Fruit fly (Drosophila melanogaster) whole organism, embryonic: ENCODE data around the gene Cont.

ENCODE experiments used
- B-H2 ChIP-seq: fragments of 200-800 bp; sonication (Bioruptor generic); optimal IDR thresholded peaks from 2 replicates; lab custom pipeline; 2018; ENCODE audit warnings: missing biosample characterization, mild to moderate bottlenecking, missing genetic modification characterization
- C15 ChIP-seq: fragments of 200-800 bp; sonication (Bioruptor generic); IDR thresholded peaks from 3 replicates; pipeline ENCODE4 v1.3.6; 2022; ENCODE audit warnings: missing biosample characterization, missing genetic modification characterization
- CG10321 ChIP-seq: fragments of 200-800 bp; sonication (Bioruptor generic); IDR thresholded peaks from 2 replicates; pipeline ENCODE4 v1.3.6; 2022; ENCODE audit warnings: missing biosample characterization, missing genetic modification characterization
- CG10654 ChIP-seq: fragments of 200-800 bp; sonication (Bioruptor generic); optimal IDR thresholded peaks from 2 replicates; lab custom pipeline; 2016; ENCODE audit warnings: missing biosample characterization, missing genetic modification characterization
- CG11560 ChIP-seq: fragments of 200-800 bp; sonication (Bioruptor generic); IDR thresholded peaks from 3 replicates; pipeline ENCODE4 v1.3.6; 2022; ENCODE audit warnings: missing biosample characterization, missing genetic modification characterization
- CG12236 ChIP-seq: fragments of 200-800 bp; sonication (Bioruptor generic); optimal IDR thresholded peaks from 2 replicates; lab custom pipeline; 2016; ENCODE audit warnings: missing biosample characterization, missing genetic modification characterization
- CG13424 ChIP-seq: fragments of 200-800 bp; sonication (Bioruptor generic); optimal IDR thresholded peaks from 2 replicates; lab custom pipeline; 2019; ENCODE audit warnings: missing biosample characterization, mild to moderate bottlenecking, missing genetic modification characterization, moderate library complexity
- CG13624 ChIP-seq: fragments of 200-800 bp; sonication (Bioruptor generic); optimal IDR thresholded peaks from 2 replicates; lab custom pipeline; 2016; ENCODE audit warnings: missing biosample characterization, missing genetic modification characterization
- CG13894 ChIP-seq: fragments of 200-800 bp; sonication (Bioruptor generic); optimal IDR thresholded peaks from 3 replicates; lab custom pipeline; 2018; ENCODE audit warnings: missing biosample characterization, mild to moderate bottlenecking, missing genetic modification characterization, moderate library complexity
- CG14965 ChIP-seq: fragments of 200-800 bp; sonication (Bioruptor generic); optimal IDR thresholded peaks from 2 replicates; lab custom pipeline; 2016; ENCODE audit warnings: missing biosample characterization, missing genetic modification characterization, borderline replicate concordance
- CG17568 ChIP-seq: fragments of 200-800 bp; sonication (Bioruptor generic); optimal IDR thresholded peaks from 2 replicates; lab custom pipeline; 2018; ENCODE audit warnings: missing biosample characterization, mild to moderate bottlenecking, missing genetic modification characterization, moderate library complexity
- CG2678 ChIP-seq: fragments of 200-800 bp; sonication (Bioruptor generic); optimal IDR thresholded peaks from 3 replicates; lab custom pipeline; 2019; ENCODE audit warnings: missing biosample characterization, mild to moderate bottlenecking, missing genetic modification characterization, moderate library complexity
- CG2712 ChIP-seq: fragments of 200-800 bp; optimal IDR thresholded peaks from 3 replicates; lab custom pipeline; 2019; ENCODE audit warnings: missing biosample characterization, mild to moderate bottlenecking, missing genetic modification characterization, moderate library complexity
- CG34224 ChIP-seq: fragments of 200-800 bp; sonication (Bioruptor generic); IDR thresholded peaks from 3 replicates; pipeline ENCODE4 v1.3.6; 2022; ENCODE audit warnings: missing biosample characterization, missing genetic modification characterization; ENCODE audit not compliant: partially characterized antibody
- CG3847 ChIP-seq: fragments of 200-800 bp; sonication (Bioruptor generic); IDR thresholded peaks from 2 replicates; pipeline ENCODE4 v1.3.6; 2022; ENCODE audit warnings: missing biosample characterization, missing genetic modification characterization
- CG3995 ChIP-seq: fragments of 200-800 bp; sonication (Bioruptor generic); optimal IDR thresholded peaks from 3 replicates; lab custom pipeline; 2016; ENCODE audit warnings: missing biosample characterization, missing genetic modification characterization
- CG4730 ChIP-seq: fragments of 200-800 bp; sonication (Bioruptor generic); IDR thresholded peaks from 2 replicates; pipeline ENCODE4 v1.3.6; 2022; ENCODE audit warnings: missing biosample characterization, missing genetic modification characterization
- CG7786 ChIP-seq: fragments of 200-800 bp; sonication (Bioruptor generic); optimal IDR thresholded peaks from 2 replicates; lab custom pipeline; 2016; ENCODE audit warnings: missing biosample characterization, missing genetic modification characterization
- CG8359 ChIP-seq: fragments of 200-800 bp; sonication (Bioruptor generic); optimal IDR thresholded peaks from 2 replicates; lab custom pipeline; 2017; ENCODE audit warnings: missing biosample characterization, mild to moderate bottlenecking, missing genetic modification characterization, borderline replicate concordance
- Drgx ChIP-seq: fragments of 200-800 bp; sonication (Bioruptor generic); IDR thresholded peaks from 2 replicates; pipeline ENCODE4 v1.3.6; 2022; ENCODE audit warnings: missing biosample characterization, missing genetic modification characterization
- Eip74EF ChIP-seq, 2 experiments: fragments of 200-800 bp in 1 of 2; fragments of >200 bp in 1 of 2; sonication (Bioruptor generic) in 1 of 2; optimal IDR thresholded peaks; 2 replicates each; lab custom pipeline; 2017 to 2019; ENCODE audit warnings: missing biosample characterization in 2 of 2, missing genetic modification characterization in 2 of 2, mild to moderate bottlenecking in 1 of 2, moderate library complexity in 1 of 2
- H15 ChIP-seq: fragments of 200-800 bp; sonication (Bioruptor generic); IDR thresholded peaks from 3 replicates; pipeline ENCODE4 v1.3.6; 2022; ENCODE audit warnings: missing biosample characterization, missing genetic modification characterization
- HLH4C ChIP-seq: fragments of 200-800 bp; sonication (Bioruptor generic); IDR thresholded peaks from 3 replicates; pipeline ENCODE4 v1.3.6; 2022; ENCODE audit warnings: missing biosample characterization, missing genetic modification characterization; ENCODE audit not compliant: partially characterized antibody
- Hmx ChIP-seq: fragments of 200-800 bp; sonication (Bioruptor generic); optimal IDR thresholded peaks from 2 replicates; lab custom pipeline; 2016; ENCODE audit warnings: missing biosample characterization, missing genetic modification characterization
- Jarid2 ChIP-seq: fragments of 200-800 bp; sonication (Bioruptor generic); optimal IDR thresholded peaks from 3 replicates; lab custom pipeline; 2017; ENCODE audit warnings: mild to moderate bottlenecking, missing biosample characterization, missing genetic modification reagents, missing genetic modification characterization
- Meics ChIP-seq: fragments of 200-800 bp; sonication (Bioruptor generic); optimal IDR thresholded peaks from 2 replicates; lab custom pipeline; 2017; ENCODE audit warnings: missing biosample characterization, mild to moderate bottlenecking, missing genetic modification characterization
- Nf-YC ChIP-seq: fragments of 200-800 bp; optimal IDR thresholded peaks from 3 replicates; lab custom pipeline; 2019; ENCODE audit warnings: missing biosample characterization, mild to moderate bottlenecking, missing genetic modification characterization, moderate library complexity
- NfI ChIP-seq: fragments of 200-800 bp; sonication (Bioruptor generic); optimal IDR thresholded peaks from 3 replicates; lab custom pipeline; 2018; ENCODE audit warnings: missing biosample characterization, mild to moderate bottlenecking, missing genetic modification characterization, moderate library complexity
- Scr ChIP-seq: fragments of 200-800 bp; sonication (Bioruptor generic); IDR thresholded peaks from 2 replicates; pipeline ENCODE4 v1.3.6; 2022; ENCODE audit warnings: missing biosample characterization, missing genetic modification characterization; ENCODE audit not compliant: partially characterized antibody
- abd-A ChIP-seq: fragments of 200-800 bp; sonication (Bioruptor generic); optimal IDR thresholded peaks from 3 replicates; lab custom pipeline; 2019; ENCODE audit warnings: missing biosample characterization, mild to moderate bottlenecking, missing genetic modification characterization, moderate library complexity
- ap ChIP-seq: fragments of 200-800 bp; sonication (Bioruptor generic); IDR thresholded peaks from 2 replicates; pipeline ENCODE4 v1.3.6; 2022; ENCODE audit warnings: missing biosample characterization, missing genetic modification characterization
- bigmax ChIP-seq: fragments of 200-800 bp; sonication (Bioruptor generic); optimal IDR thresholded peaks from 2 replicates; lab custom pipeline; 2018; ENCODE audit warnings: missing biosample characterization, mild to moderate bottlenecking, missing genetic modification characterization
- br ChIP-seq: fragments of >200 bp; optimal IDR thresholded peaks from 2 replicates; lab custom pipeline; 2017
- cwo ChIP-seq: fragments of 200-800 bp; sonication (Bioruptor generic); optimal IDR thresholded peaks from 3 replicates; lab custom pipeline; 2017; ENCODE audit warnings: missing biosample characterization, missing genetic modification characterization, mild to moderate bottlenecking, moderate library complexity, missing genetic modification reagents
- dpn ChIP-seq, 2 experiments: fragments of 200-800 bp; sonication (Bioruptor generic); optimal IDR thresholded peaks; 3 replicates each; lab custom pipeline; 2016; ENCODE audit warnings: missing biosample characterization in 2 of 2, missing genetic modification characterization in 2 of 2
- fd3F ChIP-seq: fragments of 200-800 bp; sonication (Bioruptor generic); optimal IDR thresholded peaks from 2 replicates; lab custom pipeline; 2018; ENCODE audit warnings: missing biosample characterization, mild to moderate bottlenecking, missing genetic modification characterization, moderate library complexity
- grn ChIP-seq: fragments of 200-800 bp; sonication (Bioruptor generic); optimal IDR thresholded peaks from 3 replicates; lab custom pipeline; 2017; ENCODE audit warnings: missing biosample characterization, missing genetic modification characterization
- hb ChIP-seq: fragments of 200-800 bp; sonication (Bioruptor generic); IDR thresholded peaks from 3 replicates; pipeline ENCODE4 v1.3.6; 2022; ENCODE audit warnings: missing biosample characterization, missing genetic modification characterization; ENCODE audit not compliant: partially characterized antibody
- hth ChIP-seq: fragments of >200 bp; optimal IDR thresholded peaks from 2 replicates; lab custom pipeline; 2017; ENCODE audit warnings: inconsistent platforms
- ind ChIP-seq: fragments of 200-800 bp; sonication (Bioruptor generic); optimal IDR thresholded peaks from 3 replicates; lab custom pipeline; 2016; ENCODE audit warnings: missing biosample characterization, missing genetic modification characterization
- jigr1 ChIP-seq: fragments of 200-800 bp; sonication (Bioruptor generic); IDR thresholded peaks from 3 replicates; pipeline ENCODE4 v1.3.6; 2022; ENCODE audit warnings: missing biosample characterization, missing genetic modification characterization
- klu ChIP-seq: fragments of 200-800 bp; sonication (Bioruptor generic); IDR thresholded peaks from 2 replicates; pipeline ENCODE4 v1.3.6; 2022; ENCODE audit warnings: missing biosample characterization, missing genetic modification characterization
- luna ChIP-seq: fragments of 200-800 bp; sonication (Bioruptor generic); optimal IDR thresholded peaks from 2 replicates; lab custom pipeline; 2016; ENCODE audit warnings: missing biosample characterization, missing genetic modification characterization
- sens-2 ChIP-seq: fragments of 200-800 bp; sonication (Bioruptor generic); IDR thresholded peaks from 2 replicates; pipeline ENCODE4 v1.3.6; 2022; ENCODE audit warnings: missing biosample characterization, missing genetic modification characterization
- sima ChIP-seq: fragments of 200-800 bp; sonication (Bioruptor generic); optimal IDR thresholded peaks from 2 replicates; lab custom pipeline; 2016; ENCODE audit warnings: missing biosample characterization, missing genetic modification characterization
- so ChIP-seq: fragments of 200-800 bp; sonication (Bioruptor generic); IDR thresholded peaks from 3 replicates; pipeline ENCODE4 v1.3.6; 2022; ENCODE audit warnings: missing biosample characterization, missing genetic modification characterization
- tup ChIP-seq: fragments of 200-800 bp; sonication (Bioruptor generic); optimal IDR thresholded peaks from 2 replicates; lab custom pipeline; 2016; ENCODE audit warnings: missing biosample characterization, mild to moderate bottlenecking, missing genetic modification characterization, moderate library complexity
- yki ChIP-seq: fragments of >200 bp; optimal IDR thresholded peaks from 3 replicates; lab custom pipeline; 2018
- zf30C ChIP-seq: fragments of 200-800 bp; sonication (Bioruptor generic); optimal IDR thresholded peaks from 3 replicates; lab custom pipeline; 2018; ENCODE audit warnings: missing biosample characterization, mild to moderate bottlenecking, missing genetic modification characterization

Cont gene

DNA sequence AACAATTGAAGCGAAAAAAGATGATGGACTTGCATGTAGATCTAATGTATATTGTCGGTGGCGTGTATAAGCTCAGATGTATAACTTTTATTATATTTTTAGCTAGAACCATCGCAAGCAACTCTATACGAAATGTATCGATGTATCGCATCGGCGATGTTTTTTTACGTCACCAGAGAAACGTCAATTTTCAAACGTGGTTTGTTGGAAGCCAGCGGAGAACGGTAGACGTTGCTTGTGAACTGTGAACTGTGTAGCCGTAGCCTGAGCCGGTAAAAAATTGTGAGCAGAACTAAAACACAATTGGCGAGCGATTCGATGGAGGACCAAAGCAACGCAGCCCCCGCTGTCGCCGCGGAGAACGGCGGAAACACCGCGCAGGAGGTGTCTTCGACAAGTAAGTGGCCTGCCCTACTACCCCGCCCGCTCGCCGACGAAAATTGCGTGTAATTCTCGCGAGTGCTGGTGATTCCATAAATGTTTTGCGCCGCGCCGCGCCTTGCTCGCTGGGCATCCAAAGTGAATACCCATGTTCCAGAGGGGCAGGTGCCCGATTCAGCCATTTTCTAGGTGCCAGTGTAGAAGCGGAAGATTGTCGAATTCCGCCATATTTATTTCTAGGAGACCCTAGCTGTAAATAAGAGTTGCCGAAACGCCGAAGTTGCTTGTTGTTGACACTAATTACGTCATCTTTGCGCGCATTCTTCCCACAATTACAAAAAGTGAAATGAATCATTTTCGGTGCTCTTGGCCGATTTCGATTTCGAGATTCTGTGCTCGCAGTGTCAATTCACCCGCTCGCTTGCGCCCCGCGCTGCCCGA is 22.0 kb downstream of the Cont start, which contains the start of gene lost (continued):
- TF ChIP-seq yki (lab: Kevin White, UChicago) = no peak
- no peak for TF ChIP-seq C15 (GFP tag; lab: Robert Waterston, UW)
- TF ChIP-seq CG10654 = no peak
- TF ChIP-seq ap (GFP tag; lab: Robert Waterston, UW) = no peak
- no peak for TF ChIP-seq CG12236
- peak; percentile 41 for TF ChIP-seq bigmax (GFP tag; lab: Kevin White, UChicago)
- no peak for TF ChIP-seq br (lab: Kevin White, UChicago)
- peak; percentile 96 for TF ChIP-seq HLH4C
- peak; percentile 79 for TF ChIP-seq CG3995 (GFP tag; lab: Kevin White, UChicago)
- TF ChIP-seq zf30C (GFP tag; lab: Kevin White, UChicago) = no peak
- TF ChIP-seq CG17568 = no peak
- TF ChIP-seq hb = peak; percentile 98
- TF ChIP-seq CG2678 = no peak
- TF ChIP-seq sens-2 = no peak
- peak; percentile 98 for TF ChIP-seq Scr (GFP tag; lab: Robert Waterston, UW)
- TF ChIP-seq so (GFP tag; lab: Robert Waterston, UW) = no peak; the same call in 2 of the 3 replicates
- no peak for TF ChIP-seq CG14965 (GFP tag; lab: Kevin White, UChicago)
- TF ChIP-seq CG13424 (tag; lab: Kevin White, UChicago) = peak; percentile 7
- no peak for TF ChIP-seq Jarid2 (GFP tag; lab: Kevin White, UChicago)
- no peak for TF ChIP-seq CG11560 (tag; lab: Robert Waterston, UW)
- no peak for TF ChIP-seq abd-A (tag; lab: Kevin White, UChicago)
- TF ChIP-seq grn (GFP tag; lab: Kevin White, UChicago) = no peak
- TF ChIP-seq luna (GFP tag; lab: Kevin White, UChicago) = no peak
- TF ChIP-seq Drgx = no peak
- TF ChIP-seq CG34224 (GFP tag; lab: Robert Waterston, UW) = peak; percentile 98
- TF ChIP-seq CG8359 = no peak
- no peak; the same call in 2 of the 3 replicates for TF ChIP-seq jigr1 (GFP tag; lab: Robert Waterston, UW)
- no peak for TF ChIP-seq CG4730 (GFP tag; lab: Robert Waterston, UW)
- no peak for TF ChIP-seq NfI (GFP tag; lab: Kevin White, UChicago)
- TF ChIP-seq Nf-YC = peak; percentile 34
- TF ChIP-seq B-H2 = peak; percentile 61
- TF ChIP-seq cwo (GFP tag; lab: Kevin White, UChicago) = no peak
- no peak for TF ChIP-seq CG7786 (GFP tag; lab: Kevin White, UChicago)
- TF ChIP-seq H15 (GFP tag; lab: Robert Waterston, UW) = no peak
- no peak for TF ChIP-seq Meics (GFP tag; lab: Kevin White, UChicago)
- no peak for TF ChIP-seq Hmx
- no peak for TF ChIP-seq Eip74EF (GFP tag; optimal IDR thresholded peaks at IDR 0.05; lab: Kevin White, UChicago)
- peak; percentile 54 for TF ChIP-seq fd3F (GFP tag; lab: Kevin White, UChicago)
- peak; percentile 62 for TF ChIP-seq CG2712 (tag; lab: Kevin White, UChicago)
- no peak for TF ChIP-seq CG10321 (GFP tag; lab: Robert Waterston, UW)
- TF ChIP-seq CG3847 (GFP tag; lab: Robert Waterston, UW) = peak; percentile 27; the same call in 1 of the 2 replicates
- TF ChIP-seq dpn (GFP tag; optimal IDR thresholded peaks at IDR 0.05; lab: Kevin White, UChicago) = peak in 1 of 2 experiments; percentile 25
- no peak for TF ChIP-seq klu (GFP tag; lab: Robert Waterston, UW)
- no peak for TF ChIP-seq CG13624
- TF ChIP-seq ind (GFP tag; lab: Kevin White, UChicago) = no peak
- TF ChIP-seq sima (GFP tag; lab: Kevin White, UChicago) = no peak
- no peak for TF ChIP-seq hth (lab: Kevin White, UChicago)
- peak; percentile 61 for TF ChIP-seq CG13894 (tag; lab: Kevin White, UChicago)
- no peak for TF ChIP-seq tup
